Worm (Caenorhabditis elegans): ENCODE data around the gene T28C12.1.

ce11 chrV:6323602-6324001 lies 8.1 kb upstream of the T28C12.1 start:
- TF ChIP-seq ceh-9 (tag; optimal IDR thresholded peaks at IDR 0.05) (no peak), unc-42 (tag; optimal IDR thresholded peaks at IDR 0.05) (no peak), K02D7.2 (tag; optimal IDR thresholded peaks at IDR 0.05) (no peak), syd-9 (tag; optimal IDR thresholded peaks at IDR 0.05) (no peak), fax-1 (tag; optimal IDR thresholded peaks at IDR 0.05) (no peak), ama-1 (optimal IDR thresholded peaks at IDR 0.05) (no peak), nfya-1 (tag; optimal IDR thresholded peaks at IDR 0.05) (no peak), fkh-10 (GFP tag; optimal IDR thresholded peaks at IDR 0.05) (no peak)

All from whole organism, late embryonic.